Worm (Caenorhabditis elegans): ENCODE measurements around the gene str-41.

The str-41 gene

DNA sequence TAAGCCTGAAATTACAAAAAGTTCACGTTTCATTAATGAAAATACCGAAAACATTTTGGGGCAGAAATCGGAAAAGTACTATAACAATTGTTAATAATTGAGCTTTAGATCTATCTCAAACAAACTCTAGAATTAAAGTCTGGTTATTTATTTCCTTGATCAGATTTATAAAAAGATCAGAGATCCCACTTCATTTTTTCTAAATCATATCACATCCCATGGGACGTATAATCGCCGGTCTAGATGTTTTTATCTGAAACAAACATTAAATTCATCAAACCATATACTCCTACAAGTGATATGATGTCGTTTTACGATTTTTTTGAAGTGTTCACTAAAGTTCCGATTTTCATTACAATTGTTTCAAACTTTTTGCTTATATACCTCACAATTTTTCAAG lies at the start of gene str-41:
str-41 (plus strand) TSS at position 301 of the 400 bp plus-strand sequence.
- no peak for TF ChIP-seq tab-1 (GFP tag; IDR thresholded peaks at IDR 0.05)
- no peak for TF ChIP-seq cog-1 (tag; optimal IDR thresholded peaks at IDR 0.05)
- no peak for TF ChIP-seq T22C8.4 (GFP tag; IDR thresholded peaks at IDR 0.05)
- no peak for TF ChIP-seq med-1 (GFP tag; optimal IDR thresholded peaks at IDR 0.05; ENCODE audit: insufficient read depth)
- TF ChIP-seq klf-2 (GFP tag; conservative IDR thresholded peaks at IDR 0.05): no peak
- TF ChIP-seq ztf-23 (GFP tag; IDR thresholded peaks at IDR 0.05): no peak
- TF ChIP-seq flt-1 (GFP tag; IDR thresholded peaks at IDR 0.05): no peak
- no peak for TF ChIP-seq ref-1 (GFP tag; conservative IDR thresholded peaks at IDR 0.05)
- no peak for TF ChIP-seq ztf-29 (GFP tag; IDR thresholded peaks at IDR 0.05)

DNA sequence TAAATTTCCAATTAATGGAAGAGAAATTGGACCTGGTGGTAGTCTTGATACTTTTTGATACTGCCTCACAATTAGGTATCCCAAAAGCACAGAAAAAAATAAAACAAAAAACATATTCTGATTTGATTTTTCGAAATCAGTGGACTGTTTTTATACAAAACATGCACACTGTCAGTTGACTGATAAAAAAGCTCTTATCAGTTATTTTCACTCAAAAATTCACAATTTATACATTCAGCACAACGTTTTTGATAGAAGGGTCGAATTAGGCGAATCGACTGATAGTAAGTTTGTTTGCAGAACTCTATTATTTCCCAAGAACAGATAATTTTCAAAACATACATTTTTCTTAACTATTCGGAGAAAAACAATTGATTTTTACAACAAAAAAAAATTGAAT lies 47.7 kb upstream of the str-41 start, which contains the start of gene cyp-35A2:
cyp-35A2 (minus strand) TSS at position 124 of the 400 bp plus-strand sequence.
- TF ChIP-seq flt-1 (GFP tag; IDR thresholded peaks at IDR 0.05) (no peak), med-1 (GFP tag; optimal IDR thresholded peaks at IDR 0.05; ENCODE audit: insufficient read depth) (no peak), klf-2 (GFP tag; conservative IDR thresholded peaks at IDR 0.05) (no peak), ztf-23 (GFP tag; IDR thresholded peaks at IDR 0.05) (no peak)

DNA sequence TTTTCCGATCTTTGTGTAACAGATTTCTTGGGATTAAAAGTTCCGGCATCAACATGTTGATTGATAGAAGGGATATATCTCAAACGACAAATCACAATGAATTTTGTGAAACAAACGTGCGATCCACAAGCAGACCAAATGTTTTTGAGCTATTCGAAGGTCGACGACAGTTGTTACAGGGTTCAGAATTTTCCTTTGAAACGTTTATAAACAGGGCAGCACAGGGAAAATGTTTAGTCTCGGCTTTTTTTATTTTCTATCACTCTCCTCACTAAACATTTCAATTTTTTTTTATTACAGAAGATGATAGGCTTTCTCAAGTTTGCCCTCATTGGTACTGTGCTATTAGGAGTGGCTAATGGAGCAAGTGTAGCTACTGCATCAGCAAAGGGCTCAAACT lies 46.8 kb upstream of the str-41 start, which contains the start of gene exc-13:
exc-13 (plus strand) TSS at position 301 of the 400 bp plus-strand sequence.
- no peak for TF ChIP-seq ztf-23 (GFP tag; IDR thresholded peaks at IDR 0.05)
- no peak for TF ChIP-seq flt-1 (GFP tag; IDR thresholded peaks at IDR 0.05)
- TF ChIP-seq ref-1 (GFP tag; conservative IDR thresholded peaks at IDR 0.05): no peak
- no peak for TF ChIP-seq med-1 (GFP tag; optimal IDR thresholded peaks at IDR 0.05; ENCODE audit: insufficient read depth)
- TF ChIP-seq cog-1 (tag; optimal IDR thresholded peaks at IDR 0.05): no peak
- TF ChIP-seq T22C8.4 (GFP tag; IDR thresholded peaks at IDR 0.05): no peak

DNA sequence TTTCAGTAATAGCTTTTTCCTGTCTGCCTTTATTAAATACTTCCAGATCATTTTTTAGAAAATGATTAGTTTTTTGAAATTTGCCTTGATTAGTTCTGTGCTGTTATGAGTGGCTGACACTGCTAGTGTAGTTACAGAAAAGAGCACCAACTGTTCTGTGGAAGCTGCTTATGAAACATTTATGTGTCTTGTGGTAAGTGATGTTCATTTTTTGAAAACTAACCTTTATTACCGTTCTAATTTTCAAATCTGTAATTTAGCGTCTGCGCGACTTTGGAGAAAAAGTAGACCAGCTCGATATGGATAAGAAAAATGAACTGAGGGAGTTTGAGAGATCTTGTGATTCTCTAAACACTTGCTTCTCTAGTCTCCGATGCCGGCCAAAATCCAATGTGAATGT lies 42.2 kb upstream of the str-41 start, which contains the start of gene srj-14:
srj-14 (plus strand) TSS at position 131 of the 400 bp plus-strand sequence.
- TF ChIP-seq med-1 (GFP tag; optimal IDR thresholded peaks at IDR 0.05; ENCODE audit: insufficient read depth) (no peak), cog-1 (tag; optimal IDR thresholded peaks at IDR 0.05) (no peak), ztf-23 (GFP tag; IDR thresholded peaks at IDR 0.05) (no peak), ref-1 (GFP tag; conservative IDR thresholded peaks at IDR 0.05) (no peak), T22C8.4 (GFP tag; IDR thresholded peaks at IDR 0.05) (no peak), tab-1 (GFP tag; IDR thresholded peaks at IDR 0.05) (no peak), klf-2 (GFP tag; conservative IDR thresholded peaks at IDR 0.05) (no peak), flt-1 (GFP tag; IDR thresholded peaks at IDR 0.05) (no peak), ztf-29 (GFP tag; IDR thresholded peaks at IDR 0.05) (no peak)

DNA sequence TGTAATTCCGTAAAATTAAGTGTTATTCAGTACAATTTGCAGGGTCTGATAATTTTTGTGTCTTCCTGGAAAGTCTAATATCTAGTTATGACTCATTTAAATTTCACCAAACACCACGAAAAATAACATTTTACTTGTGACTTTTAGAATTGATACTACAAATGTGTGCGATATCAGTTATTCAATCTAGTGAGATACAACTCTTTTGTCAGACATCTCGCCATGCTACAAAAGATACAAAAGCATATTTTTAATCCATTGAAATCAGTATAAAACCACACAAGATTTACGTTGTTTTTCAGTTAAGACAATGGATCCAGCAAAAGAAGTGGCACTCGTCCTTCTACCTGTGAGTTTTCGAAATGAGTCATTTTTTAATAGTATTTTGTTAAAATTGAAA lies 37.7 kb upstream of the str-41 start, which contains the start of gene srx-56:
srx-56 (plus strand) TSS at position 301 of the 400 bp plus-strand sequence.
- TF ChIP-seq flt-1 (GFP tag; IDR thresholded peaks at IDR 0.05) (no peak), cog-1 (tag; optimal IDR thresholded peaks at IDR 0.05) (no peak), klf-2 (GFP tag; conservative IDR thresholded peaks at IDR 0.05) (no peak), ztf-29 (GFP tag; IDR thresholded peaks at IDR 0.05) (no peak), ztf-23 (GFP tag; IDR thresholded peaks at IDR 0.05) (no peak), T22C8.4 (GFP tag; IDR thresholded peaks at IDR 0.05) (no peak), ref-1 (GFP tag; conservative IDR thresholded peaks at IDR 0.05) (no peak), med-1 (GFP tag; optimal IDR thresholded peaks at IDR 0.05; ENCODE audit: insufficient read depth) (no peak), tab-1 (GFP tag; IDR thresholded peaks at IDR 0.05) (no peak)

DNA sequence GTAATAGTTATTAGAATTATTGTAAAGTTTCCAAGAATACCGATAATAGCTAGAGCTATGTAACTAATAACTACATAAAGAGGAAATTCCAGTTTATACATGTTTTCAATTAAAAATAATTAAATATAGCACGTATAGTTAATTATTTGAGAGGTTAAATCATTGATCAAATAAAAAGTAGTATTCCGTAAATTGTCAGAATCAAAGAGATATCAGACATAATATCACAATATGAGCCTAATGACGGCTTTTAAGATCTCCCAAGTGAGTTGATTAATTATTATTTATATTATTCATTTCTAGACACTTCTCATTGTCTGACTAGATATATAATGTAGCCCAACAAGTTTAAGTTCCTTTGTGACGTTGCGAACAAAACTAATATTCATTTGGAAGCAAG lies 32.4 kb upstream of the str-41 start, which contains the start of gene srsx-24:
srsx-24 (minus strand) TSS at position 101 of the 400 bp plus-strand sequence.
- TF ChIP-seq flt-1 (GFP tag; IDR thresholded peaks at IDR 0.05) (no peak), tab-1 (GFP tag; IDR thresholded peaks at IDR 0.05) (no peak)

DNA sequence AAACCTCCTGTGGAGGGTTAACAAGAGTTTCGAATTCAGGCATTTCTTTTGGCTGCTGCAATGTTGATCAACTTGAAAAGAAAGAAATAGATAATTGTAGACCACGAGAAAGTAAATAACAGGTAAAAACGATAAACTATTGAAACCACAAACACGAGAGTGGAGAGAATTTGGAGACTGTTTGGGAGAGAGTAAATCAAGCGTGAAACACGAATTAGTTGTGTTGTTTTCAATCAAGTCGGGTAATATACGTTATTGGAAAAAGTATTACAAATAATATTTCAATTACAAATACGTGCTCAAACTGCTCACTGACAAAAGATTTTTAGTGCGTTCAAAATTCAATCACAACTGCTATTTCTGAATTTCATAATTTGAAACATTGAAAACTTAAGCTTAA lies 30.8 kb upstream of the str-41 start, which contains the start of gene C03G6.17:
C03G6.17 (minus strand) TSS at position 101 of the 400 bp plus-strand sequence.
- no peak for TF ChIP-seq flt-1 (GFP tag; IDR thresholded peaks at IDR 0.05)
- no peak for TF ChIP-seq ref-1 (GFP tag; conservative IDR thresholded peaks at IDR 0.05)
- no peak for TF ChIP-seq klf-2 (GFP tag; conservative IDR thresholded peaks at IDR 0.05)
- TF ChIP-seq ztf-23 (GFP tag; IDR thresholded peaks at IDR 0.05): no peak
- no peak for TF ChIP-seq cog-1 (tag; optimal IDR thresholded peaks at IDR 0.05)
- TF ChIP-seq T22C8.4 (GFP tag; IDR thresholded peaks at IDR 0.05): no peak
- TF ChIP-seq med-1 (GFP tag; optimal IDR thresholded peaks at IDR 0.05; ENCODE audit: insufficient read depth): no peak
- TF ChIP-seq ztf-29 (GFP tag; IDR thresholded peaks at IDR 0.05): no peak
- no peak for TF ChIP-seq tab-1 (GFP tag; IDR thresholded peaks at IDR 0.05)

DNA sequence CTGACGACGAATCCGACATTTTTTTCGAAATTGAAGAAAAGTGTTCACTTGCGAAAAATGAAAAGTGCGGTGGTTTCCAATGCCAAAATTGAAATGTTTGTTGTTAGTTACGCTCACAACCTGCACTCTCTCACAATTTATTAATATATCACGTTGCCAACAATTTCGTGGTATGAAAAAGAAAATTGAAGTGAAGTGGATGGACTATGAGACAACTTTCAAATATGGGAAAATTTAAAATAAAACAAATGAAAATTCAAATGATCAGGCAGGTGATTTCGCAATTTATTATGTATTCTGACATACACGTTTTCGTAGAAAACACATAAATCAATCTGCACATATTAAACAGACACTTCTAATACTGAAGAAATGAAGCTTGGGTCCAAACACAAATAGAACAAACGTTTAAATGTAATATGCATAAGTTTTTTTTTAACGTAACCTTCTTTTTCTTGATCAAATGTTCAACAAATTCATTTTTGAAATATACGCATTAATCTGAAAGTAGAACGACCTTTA lies 25.7 kb upstream of the str-41 start, which contains the start of gene srp-6:
srp-6 (minus strand) TSS at position 51 of the 522 bp plus-strand sequence.
- TF ChIP-seq ztf-23 (GFP tag; IDR thresholded peaks at IDR 0.05) (no peak), ztf-29 (GFP tag; IDR thresholded peaks at IDR 0.05) (no peak), ref-1 (GFP tag; conservative IDR thresholded peaks at IDR 0.05) (no peak), T22C8.4 (GFP tag; IDR thresholded peaks at IDR 0.05) (no peak), klf-2 (GFP tag; conservative IDR thresholded peaks at IDR 0.05) (no peak), flt-1 (GFP tag; IDR thresholded peaks at IDR 0.05) (no peak), tab-1 (GFP tag; IDR thresholded peaks at IDR 0.05) (no peak), cog-1 (tag; optimal IDR thresholded peaks at IDR 0.05) (no peak), med-1 (GFP tag; optimal IDR thresholded peaks at IDR 0.05; ENCODE audit: insufficient read depth) (no peak)

DNA sequence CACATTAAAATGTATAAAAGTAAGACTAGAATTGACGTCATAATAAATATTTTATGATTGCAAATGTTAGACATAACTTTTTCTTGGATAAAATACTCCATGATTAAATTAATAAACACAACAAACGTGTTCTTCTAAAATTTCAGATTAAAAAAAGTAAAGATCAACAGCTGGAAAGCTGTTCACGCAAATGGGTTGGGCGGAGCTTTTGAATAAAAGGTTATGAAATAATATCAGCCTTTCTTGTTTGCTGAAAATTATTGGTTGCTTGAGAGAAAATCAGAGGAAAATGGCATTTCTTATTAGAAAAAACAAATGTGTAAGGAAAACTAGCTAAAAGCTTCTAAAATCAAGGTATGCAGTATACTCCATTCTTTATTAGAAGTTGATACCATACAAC lies 24.0 kb upstream of the str-41 start, which contains the start of gene C02H6.3:
C02H6.3 (minus strand) TSS at position 101 of the 400 bp plus-strand sequence.
- no peak for TF ChIP-seq med-1 (GFP tag; optimal IDR thresholded peaks at IDR 0.05; ENCODE audit: insufficient read depth)
- no peak for TF ChIP-seq klf-2 (GFP tag; conservative IDR thresholded peaks at IDR 0.05)
- TF ChIP-seq flt-1 (GFP tag; IDR thresholded peaks at IDR 0.05): no peak
- TF ChIP-seq ref-1 (GFP tag; conservative IDR thresholded peaks at IDR 0.05): no peak
- no peak for TF ChIP-seq ztf-23 (GFP tag; IDR thresholded peaks at IDR 0.05)
- TF ChIP-seq tab-1 (GFP tag; IDR thresholded peaks at IDR 0.05): no peak
- no peak for TF ChIP-seq cog-1 (tag; optimal IDR thresholded peaks at IDR 0.05)
- no peak for TF ChIP-seq T22C8.4 (GFP tag; IDR thresholded peaks at IDR 0.05)
- TF ChIP-seq ztf-29 (GFP tag; IDR thresholded peaks at IDR 0.05): no peak

DNA sequence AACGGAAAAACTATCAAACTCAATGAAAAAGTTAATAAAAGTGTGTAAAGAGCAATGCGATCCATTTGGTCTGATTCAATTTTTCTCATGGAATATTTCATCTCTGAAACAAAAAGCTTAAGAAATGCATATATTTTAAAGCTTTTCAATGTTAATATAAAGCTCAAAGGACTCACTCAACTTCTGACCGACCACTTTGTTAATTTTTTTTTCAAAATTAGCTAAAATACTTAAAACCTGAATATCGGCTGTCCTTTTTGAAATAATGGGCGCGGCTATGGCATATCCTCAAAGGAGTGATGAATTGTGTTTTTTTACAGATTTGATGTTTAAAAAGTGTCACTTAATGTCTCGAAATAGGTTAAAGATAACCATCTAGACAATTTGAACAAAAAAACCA lies 22.0 kb upstream of the str-41 start, which contains the start of gene C02H6.1:
C02H6.1 (minus strand) TSS at position 101 of the 400 bp plus-strand sequence.
- no peak for TF ChIP-seq klf-2 (GFP tag; conservative IDR thresholded peaks at IDR 0.05)
